Worm (Caenorhabditis elegans) whole organism, L2 larva: ENCODE data around the gene srg-42.

ENCODE experiments used
- F13H6.1 ChIP-seq: sonication (generic microtip); optimal IDR thresholded peaks from 2 replicates; lab custom pipeline; 2016; ENCODE audit warnings: missing genetic modification characterization, missing compliant biosample characterization
- Y55F3AM.14 ChIP-seq: fragments of 200-800 bp; sonication (Bioruptor generic); optimal IDR thresholded peaks from 2 replicates; lab custom pipeline; 2018; ENCODE audit warnings: mild to moderate bottlenecking, missing genetic modification characterization, missing compliant biosample characterization
- ZK546.5 ChIP-seq: sonication (generic microtip); optimal IDR thresholded peaks from 2 replicates; lab custom pipeline; 2017; ENCODE audit warnings: missing biosample characterization, missing genetic modification characterization
- alr-1 ChIP-seq: fragments of 150-350 bp; optimal IDR thresholded peaks from 2 replicates; lab custom pipeline; 2014; ENCODE audit warnings: missing biosample characterization, missing genetic modification characterization
- ama-1 ChIP-seq: fragments of 150-350 bp; optimal IDR thresholded peaks from 2 replicates; lab custom pipeline; 2018; ENCODE audit warnings: inconsistent platforms
- blmp-1 ChIP-seq: sonication (generic microtip); optimal IDR thresholded peaks from 2 replicates; lab custom pipeline; 2017; ENCODE audit warnings: missing genetic modification characterization, mild to moderate bottlenecking, missing compliant biosample characterization, antibody characterized with exemption, moderate library complexity; ENCODE audit not compliant: insufficient read depth
- ceh-16 ChIP-seq: fragments of 150-350 bp; optimal IDR thresholded peaks from 2 replicates; lab custom pipeline; 2014; ENCODE audit warnings: missing biosample characterization, missing genetic modification characterization
- crh-2 ChIP-seq: sonication (generic microtip); optimal IDR thresholded peaks from 2 replicates; lab custom pipeline; 2017; ENCODE audit warnings: missing biosample characterization, missing genetic modification characterization
- egl-27 ChIP-seq: sonication (generic microtip); optimal IDR thresholded peaks from 3 replicates; lab custom pipeline; 2017; ENCODE audit warnings: missing biosample characterization, missing genetic modification reagents, missing genetic modification characterization
- elt-1 ChIP-seq: fragments of 150-350 bp; optimal IDR thresholded peaks from 2 replicates; lab custom pipeline; 2014; ENCODE audit warnings: missing biosample characterization, missing genetic modification characterization
- elt-3 ChIP-seq: sonication (generic microtip); optimal IDR thresholded peaks from 2 replicates; lab custom pipeline; 2017; ENCODE audit warnings: missing biosample characterization, missing genetic modification characterization
- fos-1 ChIP-seq: fragments of 150-350 bp; optimal IDR thresholded peaks from 2 replicates; lab custom pipeline; 2014; ENCODE audit warnings: missing biosample characterization, missing genetic modification characterization
- gmeb-1 ChIP-seq: fragments of 150-350 bp; optimal IDR thresholded peaks from 2 replicates; lab custom pipeline; 2014; ENCODE audit warnings: missing biosample characterization, missing genetic modification characterization
- lin-11 ChIP-seq: fragments of 150-350 bp; sonication (generic microtip); optimal IDR thresholded peaks from 2 replicates; lab custom pipeline; 2014; ENCODE audit warnings: missing biosample characterization, missing genetic modification characterization, inconsistent platforms, mixed read lengths
- lin-13 ChIP-seq: fragments of 150-350 bp; optimal IDR thresholded peaks from 2 replicates; lab custom pipeline; 2014; ENCODE audit warnings: missing biosample characterization, missing genetic modification reagents, missing genetic modification characterization
- lin-39 ChIP-seq: fragments of 150-350 bp; optimal IDR thresholded peaks from 2 replicates; lab custom pipeline; 2014; ENCODE audit warnings: missing biosample characterization, missing genetic modification reagents, missing genetic modification characterization
- lsy-2 ChIP-seq, 2 experiments: fragments of 150-350 bp in 1 of 2; sonication (generic microtip) in 1 of 2; optimal IDR thresholded peaks; 2 replicates each; lab custom pipeline; 2014 to 2017; ENCODE audit warnings: missing biosample characterization in 2 of 2, missing genetic modification characterization in 2 of 2
- mab-5 ChIP-seq: fragments of 150-350 bp; optimal IDR thresholded peaks from 2 replicates; lab custom pipeline; 2014; ENCODE audit warnings: missing biosample characterization, missing genetic modification characterization
- mbf-1 ChIP-seq: sonication (generic microtip); optimal IDR thresholded peaks from 2 replicates; lab custom pipeline; 2017; ENCODE audit warnings: missing biosample characterization, missing genetic modification characterization
- nhr-10 ChIP-seq: sonication (generic microtip); optimal IDR thresholded peaks from 2 replicates; lab custom pipeline; 2017; ENCODE audit warnings: missing biosample characterization, missing genetic modification characterization
- nhr-11 ChIP-seq: fragments of 150-350 bp; optimal IDR thresholded peaks from 2 replicates; lab custom pipeline; 2014; ENCODE audit warnings: missing biosample characterization, missing genetic modification characterization
- nhr-12 ChIP-seq: fragments of 150-350 bp; optimal IDR thresholded peaks from 2 replicates; lab custom pipeline; 2014; ENCODE audit warnings: missing biosample characterization, missing genetic modification characterization
- nhr-129 ChIP-seq: fragments of 150-350 bp; optimal IDR thresholded peaks from 2 replicates; lab custom pipeline; 2014; ENCODE audit warnings: missing biosample characterization, missing genetic modification characterization
- nhr-21 ChIP-seq: fragments of 150-350 bp; optimal IDR thresholded peaks from 2 replicates; lab custom pipeline; 2014; ENCODE audit warnings: missing biosample characterization, missing genetic modification characterization
- nhr-23 ChIP-seq: fragments of 150-350 bp; optimal IDR thresholded peaks from 2 replicates; lab custom pipeline; 2014; ENCODE audit warnings: missing biosample characterization, missing genetic modification reagents, missing genetic modification characterization
- nhr-237 ChIP-seq: fragments of 150-350 bp; optimal IDR thresholded peaks from 2 replicates; lab custom pipeline; 2014; ENCODE audit warnings: missing biosample characterization, missing genetic modification characterization
- nhr-25 ChIP-seq: fragments of 150-350 bp; sonication (generic microtip); optimal IDR thresholded peaks from 3 replicates; lab custom pipeline; 2014; ENCODE audit warnings: missing biosample characterization, missing genetic modification characterization
- nhr-6 ChIP-seq: fragments of 150-350 bp; optimal IDR thresholded peaks from 2 replicates; lab custom pipeline; 2014; ENCODE audit warnings: missing biosample characterization, missing genetic modification characterization
- nhr-77 ChIP-seq: fragments of 150-350 bp; optimal IDR thresholded peaks from 2 replicates; lab custom pipeline; 2014; ENCODE audit warnings: missing biosample characterization, missing genetic modification characterization
- peb-1 ChIP-seq: fragments of 150-350 bp; optimal IDR thresholded peaks from 2 replicates; lab custom pipeline; 2014; ENCODE audit warnings: missing biosample characterization, missing genetic modification characterization
- sem-4 ChIP-seq: fragments of 150-350 bp; optimal IDR thresholded peaks from 2 replicates; lab custom pipeline; 2014; ENCODE audit warnings: missing biosample characterization, missing genetic modification reagents, missing genetic modification characterization
- snpc-4 ChIP-seq: fragments of 150-350 bp; optimal IDR thresholded peaks from 2 replicates; lab custom pipeline; 2014; ENCODE audit warnings: missing biosample characterization, missing genetic modification characterization
- unc-62 ChIP-seq: fragments of 150-350 bp; optimal IDR thresholded peaks from 2 replicates; lab custom pipeline; 2014; ENCODE audit warnings: missing biosample characterization, missing genetic modification reagents, missing genetic modification characterization
- ztf-1 ChIP-seq: fragments of 200-800 bp; sonication (Bioruptor generic); conservative IDR thresholded peaks from 2 replicates; pipeline ENCODE4 v1.3.6; 2022; ENCODE audit warnings: missing genetic modification characterization, missing compliant biosample characterization
- ztf-11 ChIP-seq: sonication (generic microtip); optimal IDR thresholded peaks from 2 replicates; lab custom pipeline; 2017; ENCODE audit warnings: missing biosample characterization, missing genetic modification characterization

The srg-42 gene

ce11 chrV:11134296-11134695, 23.6 kb downstream of the srg-42 start, which contains the start of gene glb-3:
Gene glb-3 (plus strand): TSS chrV:11134596.
- no peak for TF ChIP-seq elt-1
- TF ChIP-seq nhr-12 (tag; lab: Kevin White, UChicago), result no peak
- no peak for TF ChIP-seq crh-2
- TF ChIP-seq snpc-4, result no peak
- no peak for TF ChIP-seq peb-1 (tag; lab: Kevin White, UChicago)
- TF ChIP-seq F13H6.1 (tag; lab: Kevin White, UChicago), result no peak
- TF ChIP-seq alr-1 (tag; lab: Kevin White, UChicago), result no peak
- TF ChIP-seq gmeb-1, result no peak
- TF ChIP-seq ceh-16 (tag; lab: Kevin White, UChicago), result no peak
- no peak for TF ChIP-seq egl-27 (tag; lab: Kevin White, UChicago)
- TF ChIP-seq ZK546.5 (tag; lab: Kevin White, UChicago), result no peak
- TF ChIP-seq nhr-237 (tag; lab: Kevin White, UChicago), result no peak
- TF ChIP-seq nhr-23 (tag; lab: Kevin White, UChicago), result no peak
- no peak for TF ChIP-seq nhr-21
- TF ChIP-seq nhr-129 (tag; lab: Kevin White, UChicago), result no peak
- TF ChIP-seq mab-5 (tag; lab: Kevin White, UChicago), result no peak
- no peak for TF ChIP-seq lsy-2 (tag; optimal IDR thresholded peaks at IDR 0.05; lab: Kevin White, UChicago)
- TF ChIP-seq ztf-11 (tag; lab: Kevin White, UChicago), result no peak
- TF ChIP-seq lin-39 (tag; lab: Kevin White, UChicago), result no peak
- TF ChIP-seq fos-1 (tag; lab: Kevin White, UChicago), result no peak

- no peak for TF ChIP-seq lin-39 (tag; lab: Kevin White, UChicago)
- no peak for TF ChIP-seq lin-13 (GFP tag; lab: Kevin White, UChicago)
Measured at ce11 chrV:11133516-11133915, 24.3 kb downstream of the srg-42 start.

- no peak for TF ChIP-seq ama-1
- TF ChIP-seq F13H6.1 (tag; lab: Kevin White, UChicago), result no peak
- no peak for TF ChIP-seq mbf-1 (tag; lab: Kevin White, UChicago)
- TF ChIP-seq nhr-6 (tag; lab: Kevin White, UChicago), result no peak
- no peak for TF ChIP-seq mab-5 (tag; lab: Kevin White, UChicago)
- TF ChIP-seq nhr-10 (tag; lab: Kevin White, UChicago), result no peak
Measured at ce11 chrV:11131801-11132200, 26.0 kb downstream of the srg-42 start.

- no peak for TF ChIP-seq unc-62 (GFP tag; lab: Kevin White, UChicago)
- no peak for TF ChIP-seq lin-11 (tag; lab: Kevin White, UChicago)
- TF ChIP-seq nhr-6 (tag; lab: Kevin White, UChicago), result no peak
- no peak for TF ChIP-seq Y55F3AM.14 (GFP tag; lab: Kevin White, UChicago)
- TF ChIP-seq elt-3 (tag; lab: Kevin White, UChicago), result no peak
- no peak for TF ChIP-seq mbf-1 (tag; lab: Kevin White, UChicago)
- TF ChIP-seq nhr-23 (tag; lab: Kevin White, UChicago), result no peak
- no peak for TF ChIP-seq mab-5 (tag; lab: Kevin White, UChicago)
Measured at ce11 chrV:11127197-11127596, 30.6 kb downstream of the srg-42 start, which contains the start of gene jmjd-5. Gene jmjd-5 (plus strand): TSS chrV:11127497.

ce11 chrV:11124922-11125321, 32.9 kb downstream of the srg-42 start, which contains the start of gene C06H2.2:
Gene C06H2.2 (plus strand): TSS chrV:11125222.
- no peak for TF ChIP-seq sem-4 (tag; lab: Kevin White, UChicago)
- no peak for TF ChIP-seq nhr-77
- TF ChIP-seq snpc-4, result no peak
- no peak for TF ChIP-seq nhr-25
- no peak for TF ChIP-seq mbf-1 (tag; lab: Kevin White, UChicago)
- no peak for TF ChIP-seq nhr-129 (tag; lab: Kevin White, UChicago)
- no peak for TF ChIP-seq ztf-11 (tag; lab: Kevin White, UChicago)
- no peak for TF ChIP-seq gmeb-1
- TF ChIP-seq nhr-11 (tag; lab: Kevin White, UChicago), result no peak
- no peak for TF ChIP-seq elt-1
- TF ChIP-seq Y55F3AM.14 (GFP tag; lab: Kevin White, UChicago), result no peak
- TF ChIP-seq nhr-10 (tag; lab: Kevin White, UChicago), result no peak
- no peak for TF ChIP-seq blmp-1 (tag; lab: Kevin White, UChicago)
- TF ChIP-seq elt-3 (tag; lab: Kevin White, UChicago), result no peak
- TF ChIP-seq ztf-1 (GFP tag; lab: Robert Waterston, UW), result no peak
- TF ChIP-seq, all 48 proteins: peak for 0
